Worm (Caenorhabditis elegans): ENCODE measurements around the gene srx-82.

Gene srx-82

DNA sequence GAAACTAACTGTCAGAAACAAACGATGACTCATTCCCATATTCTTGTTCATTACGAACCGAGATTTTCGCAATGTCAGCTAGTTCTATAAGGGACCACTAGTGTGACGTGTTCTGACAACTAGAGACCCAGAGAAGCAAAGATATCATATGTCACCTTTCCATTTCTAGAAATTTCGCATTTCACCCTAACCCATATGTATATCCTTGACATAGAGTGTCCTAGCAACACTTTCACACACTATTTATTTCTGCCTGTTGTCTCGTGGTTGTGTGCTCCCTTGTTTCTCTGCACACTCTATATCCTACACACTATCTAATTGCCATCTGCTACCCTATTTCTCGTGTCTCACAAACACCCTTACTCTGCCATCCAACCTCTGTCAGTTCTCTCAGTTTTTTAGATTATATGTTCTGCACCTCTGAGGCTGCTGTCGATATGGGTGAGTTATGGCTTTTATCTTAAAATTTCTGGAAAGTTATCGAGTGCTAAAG, 40.6 kb upstream of the srx-82 start, which contains the start of the genes F38B7.17 and F38B7.3 (continued):
- TF ChIP-seq nhr-10 (tag; optimal IDR thresholded peaks at IDR 0.05) = no peak
- TF ChIP-seq F37D6.2 (tag; optimal IDR thresholded peaks at IDR 0.05) = no peak
- no peak for TF ChIP-seq Y5F2A.4 (GFP tag; optimal IDR thresholded peaks at IDR 0.05)
- TF ChIP-seq lin-1 (GFP tag; IDR thresholded peaks at IDR 0.05) = no peak
- TF ChIP-seq ztf-7 (tag; optimal IDR thresholded peaks at IDR 0.05) = peak; percentile 7
- no peak for TF ChIP-seq F44E2.7 (GFP tag; IDR thresholded peaks at IDR 0.05)
- no peak for TF ChIP-seq zfp-2 (tag; optimal IDR thresholded peaks at IDR 0.05)
- TF ChIP-seq aha-1 (tag) = no peak
- no peak for TF ChIP-seq Y105C5A.15 (GFP tag; IDR thresholded peaks at IDR 0.05)
- TF ChIP-seq dve-1 (tag; optimal IDR thresholded peaks at IDR 0.05; ENCODE audit: insufficient read depth) = peak; percentile 83
- no peak for TF ChIP-seq pha-4 (GFP tag; IDR thresholded peaks at IDR 0.05)
- no peak for TF ChIP-seq pha-4 (tag; optimal IDR thresholded peaks at IDR 0.05)
- TF ChIP-seq sdz-12 (GFP tag; optimal IDR thresholded peaks at IDR 0.05) = no peak
- TF ChIP-seq hmg-1.1 (GFP tag; IDR thresholded peaks at IDR 0.05) = peak; percentile 41; the same call in 1 of the 2 replicates
- TF ChIP-seq dmd-6 (GFP tag; IDR thresholded peaks at IDR 0.05) = peak; percentile 55
- no peak for TF ChIP-seq ceh-62 (tag; optimal IDR thresholded peaks at IDR 0.05)
- TF ChIP-seq nhr-237 (tag; optimal IDR thresholded peaks at IDR 0.05) = no peak
- no peak for TF ChIP-seq lin-15B (tag; optimal IDR thresholded peaks at IDR 0.05)
- no peak for TF ChIP-seq T26A8.4 (GFP tag; IDR thresholded peaks at IDR 0.05)
- peak; percentile 73 for TF ChIP-seq nhr-28 (tag; optimal IDR thresholded peaks at IDR 0.05)
- TF ChIP-seq lin-39 (tag; optimal IDR thresholded peaks at IDR 0.05) = no peak
- TF ChIP-seq R02D3.7 (tag; optimal IDR thresholded peaks at IDR 0.05) = no peak
- no peak for TF ChIP-seq unc-39 (tag; optimal IDR thresholded peaks at IDR 0.05)
- no peak for TF ChIP-seq tra-1 (GFP tag; IDR thresholded peaks at IDR 0.05)
- no peak for TF ChIP-seq lir-3 (tag; optimal IDR thresholded peaks at IDR 0.05)
- TF ChIP-seq mxl-3 (GFP tag; optimal IDR thresholded peaks at IDR 0.05) = peak; percentile 63
- peak; percentile 17 for TF ChIP-seq nhr-48 (tag; optimal IDR thresholded peaks at IDR 0.05)
- no peak for TF ChIP-seq snpc-1.2 (GFP tag; IDR thresholded peaks at IDR 0.05)
- no peak for TF ChIP-seq spr-1 (tag; optimal IDR thresholded peaks at IDR 0.05)
- peak; percentile 39 for TF ChIP-seq T20F7.1 (GFP tag; optimal IDR thresholded peaks at IDR 0.05)
- TF ChIP-seq tag-97 (GFP tag; IDR thresholded peaks at IDR 0.05) = no peak
- TF ChIP-seq mdl-1 (tag; optimal IDR thresholded peaks at IDR 0.05) = peak; percentile 66 to 91
- TF ChIP-seq ceh-28 (tag; optimal IDR thresholded peaks at IDR 0.05) = no peak
- no peak for TF ChIP-seq madf-9 (GFP tag; conservative IDR thresholded peaks at IDR 0.05)
- no peak for TF ChIP-seq nhr-76 (tag; optimal IDR thresholded peaks at IDR 0.05)
- no peak for TF ChIP-seq Y75B8A.6 (GFP tag; IDR thresholded peaks at IDR 0.05)
- no peak for TF ChIP-seq attf-4 (tag; optimal IDR thresholded peaks at IDR 0.05)
- TF ChIP-seq dmd-9 (GFP tag; IDR thresholded peaks at IDR 0.05) = no peak
- peak; percentile 60 for TF ChIP-seq nhr-11 (tag; optimal IDR thresholded peaks at IDR 0.05)
- no peak for TF ChIP-seq cey-2 (tag; optimal IDR thresholded peaks at IDR 0.05; ENCODE audit: borderline replicate concordance, insufficient read depth)
- peak; percentile 27 for TF ChIP-seq nhr-6 (tag; optimal IDR thresholded peaks at IDR 0.05)
- no peak for TF ChIP-seq zip-11 (GFP tag; IDR thresholded peaks at IDR 0.05)
- peak; percentile 48 for TF ChIP-seq mep-1 (tag; optimal IDR thresholded peaks at IDR 0.05)
- TF ChIP-seq madf-5 (GFP tag; IDR thresholded peaks at IDR 0.05) = no peak
- no peak for TF ChIP-seq duxl-1 (tag; optimal IDR thresholded peaks at IDR 0.05; ENCODE audit: poor library complexity)
- no peak for TF ChIP-seq hif-1 (tag; optimal IDR thresholded peaks at IDR 0.05)
- no peak for TF ChIP-seq mxl-2 (GFP tag; conservative IDR thresholded peaks at IDR 0.05)
- no peak for TF ChIP-seq D1046.2 (GFP tag; IDR thresholded peaks at IDR 0.05)
- no peak for TF ChIP-seq skn-1 (tag; optimal IDR thresholded peaks at IDR 0.05)
- TF ChIP-seq unc-62 (GFP tag; optimal IDR thresholded peaks at IDR 0.05 in 1 of 2) = peak in 1 of 2 experiments; percentile 52
- TF ChIP-seq unc-62 (tag; optimal IDR thresholded peaks at IDR 0.05) = no peak
- TF ChIP-seq fos-1 (tag; optimal IDR thresholded peaks at IDR 0.05) = no peak
- TF ChIP-seq ceh-82 (tag; optimal IDR thresholded peaks at IDR 0.05) = no peak
